Worm (Caenorhabditis elegans) whole organism, L1 larva: Measurements from ENCODE around the gene unc-32.

ENCODE experiments used
- lin-35 ChIP-seq, 2 experiments: fragments of 150-350 bp; optimal IDR thresholded peaks; 2 replicates each; lab custom pipeline; 2014; ENCODE audit warnings: missing biosample characterization in 2 of 2, missing genetic modification characterization in 2 of 2, missing genetic modification reagents in 2 of 2
- pqm-1 ChIP-seq: sonication (generic microtip); optimal IDR thresholded peaks from 3 replicates; lab custom pipeline; 2017; ENCODE audit warnings: missing biosample characterization, missing genetic modification characterization

- no peak for TF ChIP-seq lin-35 (GFP tag; optimal IDR thresholded peaks at IDR 0.05; lab: Kevin White, UChicago)
- TF ChIP-seq pqm-1, result no peak
Measured at ce11 chrIII:8960664-8961063, 55.2 kb downstream of the unc-32 start, which contains the start of gene ZK643.6.
